Worm (Caenorhabditis elegans) whole organism, mixed stage, embryonic: ENCODE measurements around the gene fard-1.

Experiments
- M03D4.4 ChIP-seq: sonication (generic microtip); optimal IDR thresholded peaks from 2 replicates; lab custom pipeline; 2017; ENCODE audit warnings: mild to moderate bottlenecking, missing genetic modification characterization, missing compliant biosample characterization
- bed-3 ChIP-seq: fragments of 200-800 bp; sonication (Bioruptor generic); optimal IDR thresholded peaks from 3 replicates; lab custom pipeline; 2018; ENCODE audit warnings: mild to moderate bottlenecking, missing genetic modification characterization, moderate library complexity, missing compliant biosample characterization
- ceh-43 ChIP-seq: fragments of 200-800 bp; sonication (Bioruptor generic); optimal IDR thresholded peaks from 2 replicates; lab custom pipeline; 2018; ENCODE audit warnings: mild to moderate bottlenecking, missing genetic modification characterization, moderate library complexity, missing compliant biosample characterization
- ceh-83 ChIP-seq: fragments of 200-800 bp; sonication (Bioruptor generic); optimal IDR thresholded peaks from 2 replicates; lab custom pipeline; 2018; ENCODE audit warnings: mild to moderate bottlenecking, missing genetic modification characterization, missing compliant biosample characterization
- cnd-1 ChIP-seq: fragments of 200-800 bp; sonication (Bioruptor generic); optimal IDR thresholded peaks from 2 replicates; lab custom pipeline; 2018; ENCODE audit warnings: mild to moderate bottlenecking, missing genetic modification characterization, missing compliant biosample characterization
- flh-1 ChIP-seq: fragments of 200-800 bp; sonication (Bioruptor generic); optimal IDR thresholded peaks from 2 replicates; lab custom pipeline; 2018; ENCODE audit warnings: mild to moderate bottlenecking, missing genetic modification characterization, moderate library complexity, missing compliant biosample characterization
- hlh-1 ChIP-seq: fragments of 150-350 bp; optimal IDR thresholded peaks from 2 replicates; lab custom pipeline; 2014; ENCODE audit warnings: missing biosample characterization, missing genetic modification reagents, missing genetic modification characterization
- lin-32 ChIP-seq: fragments of 200-800 bp; sonication (Bioruptor generic); optimal IDR thresholded peaks from 2 replicates; lab custom pipeline; 2018; ENCODE audit warnings: mild to moderate bottlenecking, missing genetic modification characterization, missing compliant biosample characterization
- nhr-12 ChIP-seq: fragments of 150-350 bp; optimal IDR thresholded peaks from 2 replicates; lab custom pipeline; 2014; ENCODE audit warnings: missing biosample characterization, missing genetic modification characterization
- snpc-4 ChIP-seq: fragments of 150-350 bp; optimal IDR thresholded peaks from 2 replicates; lab custom pipeline; 2014; ENCODE audit warnings: missing biosample characterization, missing genetic modification characterization
- unc-120 ChIP-seq: sonication (generic microtip); optimal IDR thresholded peaks from 2 replicates; lab custom pipeline; 2017; ENCODE audit warnings: missing genetic modification characterization, missing compliant biosample characterization; ENCODE audit not compliant: poor library complexity, severe bottlenecking

Gene fard-1

ce11 chrX:2983996-2984395, 50.8 kb downstream of the fard-1 start, which contains the start of gene osm-5:
Gene osm-5 (plus strand): TSS chrX:2984263.
- TF ChIP-seq nhr-12 (tag; lab: Kevin White, UChicago) (no peak), snpc-4 (tag; lab: Kevin White, UChicago) (no peak), flh-1 (no peak), hlh-1 (tag; lab: Kevin White, UChicago) (no peak), cnd-1 (tag; lab: Kevin White, UChicago) (no peak), M03D4.4 (tag; lab: Kevin White, UChicago) (no peak), ceh-83 (GFP tag; lab: Kevin White, UChicago) (no peak), ceh-43 (GFP tag; lab: Kevin White, UChicago) (no peak), bed-3 (no peak), unc-120 (tag; lab: Kevin White, UChicago) (no peak), lin-32 (GFP tag; lab: Kevin White, UChicago) (no peak)
